Worm (Caenorhabditis elegans) whole organism, L4 larva: ENCODE results near the gene C05A2.4.

ENCODE experiments used
- F37D6.2 ChIP-seq: sonication (generic microtip); optimal IDR thresholded peaks from 2 replicates; lab custom pipeline; 2016; ENCODE audit warnings: mild to moderate bottlenecking, missing genetic modification characterization, missing compliant biosample characterization
- R02D3.7 ChIP-seq: fragments of 150-350 bp; sonication (generic microtip); optimal IDR thresholded peaks from 3 replicates; lab custom pipeline; 2014; ENCODE audit warnings: missing biosample characterization, missing genetic modification characterization
- T20F7.1 ChIP-seq: fragments of 200-800 bp; sonication (Bioruptor generic); optimal IDR thresholded peaks from 2 replicates; lab custom pipeline; 2018; ENCODE audit warnings: mild to moderate bottlenecking, missing genetic modification characterization, missing compliant biosample characterization
- T26A8.4 ChIP-seq: fragments of 200-800 bp; sonication (Bioruptor generic); IDR thresholded peaks from 2 replicates; pipeline ENCODE4 v1.3.6; 2022; ENCODE audit warnings: missing genetic modification characterization, missing compliant biosample characterization
- Y5F2A.4 ChIP-seq: fragments of 200-800 bp; sonication (Bioruptor generic); optimal IDR thresholded peaks from 2 replicates; lab custom pipeline; 2018; ENCODE audit warnings: mild to moderate bottlenecking, missing genetic modification characterization, missing compliant biosample characterization
- Y75B8A.6 ChIP-seq: fragments of 200-800 bp; sonication (Bioruptor generic); IDR thresholded peaks from 2 replicates; pipeline ENCODE4 v1.3.6; 2022; ENCODE audit warnings: missing genetic modification reagents, missing genetic modification characterization, missing compliant biosample characterization
- aha-1 ChIP-seq: fragments of 150-350 bp; peaks from one replicate; lab custom pipeline; 2014; ENCODE audit warnings: missing biosample characterization, missing genetic modification characterization
- aly-2 ChIP-seq: sonication (generic microtip); optimal IDR thresholded peaks from 2 replicates; lab custom pipeline; 2018; ENCODE audit warnings: missing biosample characterization, missing genetic modification characterization
- arid-1 ChIP-seq: fragments of 200-800 bp; sonication (Bioruptor generic); conservative IDR thresholded peaks from 2 replicates; pipeline ENCODE4 v1.3.6; 2022; ENCODE audit warnings: missing genetic modification reagents, missing genetic modification characterization, missing compliant biosample characterization
- attf-4 ChIP-seq: sonication (generic microtip); optimal IDR thresholded peaks from 3 replicates; lab custom pipeline; 2017; ENCODE audit warnings: missing biosample characterization, missing genetic modification characterization
- ctbp-1 ChIP-seq: fragments of 200-800 bp; sonication (Bioruptor generic); IDR thresholded peaks from 2 replicates; pipeline ENCODE4 v1.3.6; 2022; ENCODE audit warnings: missing genetic modification reagents, missing genetic modification characterization, missing compliant biosample characterization
- daf-16 ChIP-seq, 3 experiments: sonication (generic microtip); optimal IDR thresholded peaks; 2 replicates each; lab custom pipeline; 2016 to 2017; ENCODE audit warnings: missing genetic modification characterization in 3 of 3, missing genetic modification reagents in 3 of 3, mild to moderate bottlenecking in 2 of 3, missing compliant biosample characterization in 2 of 3, missing biosample characterization in 1 of 3, moderate library complexity in 1 of 3
- daf-19 ChIP-seq: fragments of 200-800 bp; sonication (Bioruptor generic); conservative IDR thresholded peaks from 2 replicates; pipeline ENCODE4 v1.3.6; 2022; ENCODE audit warnings: missing genetic modification characterization, missing compliant biosample characterization
- dmd-6 ChIP-seq: fragments of 200-800 bp; sonication (Bioruptor generic); IDR thresholded peaks from 2 replicates; pipeline ENCODE4 v1.3.6; 2022; ENCODE audit warnings: missing genetic modification reagents, missing genetic modification characterization, missing compliant biosample characterization
- dmd-9 ChIP-seq: fragments of 200-800 bp; sonication (Bioruptor generic); IDR thresholded peaks from 2 replicates; pipeline ENCODE4 v1.3.6; 2022; ENCODE audit warnings: missing genetic modification reagents, missing genetic modification characterization, missing compliant biosample characterization
- dve-1 ChIP-seq: sonication (generic microtip); optimal IDR thresholded peaks from 2 replicates; lab custom pipeline; 2017; ENCODE audit warnings: antibody characterized with exemption, mild to moderate bottlenecking, missing genetic modification characterization, missing compliant biosample characterization; ENCODE audit not compliant: insufficient read depth
- egl-43 ChIP-seq: fragments of 200-800 bp; sonication (Bioruptor generic); IDR thresholded peaks from 2 replicates; pipeline ENCODE4 v1.3.6; 2022; ENCODE audit warnings: missing genetic modification reagents, missing genetic modification characterization, missing compliant biosample characterization
- fkh-10 ChIP-seq: fragments of 150-350 bp; optimal IDR thresholded peaks from 2 replicates; lab custom pipeline; 2014; ENCODE audit warnings: missing biosample characterization, missing genetic modification reagents, missing genetic modification characterization
- hif-1 ChIP-seq, 2 experiments: sonication (generic microtip); optimal IDR thresholded peaks; 2 replicates each; lab custom pipeline; 2016 to 2017; ENCODE audit warnings: missing compliant biosample characterization in 2 of 2, missing genetic modification characterization in 2 of 2, missing genetic modification reagents in 2 of 2, missing genotype in 2 of 2, mild to moderate bottlenecking in 1 of 2
- hlh-11 ChIP-seq: fragments of 200-800 bp; sonication (Bioruptor generic); optimal IDR thresholded peaks from 2 replicates; lab custom pipeline; 2018; ENCODE audit warnings: mild to moderate bottlenecking, missing genetic modification characterization, missing compliant biosample characterization
- lim-7 ChIP-seq: fragments of 200-800 bp; sonication (Bioruptor generic); IDR thresholded peaks from 2 replicates; pipeline ENCODE4 v1.3.6; 2022; ENCODE audit warnings: missing genetic modification characterization, missing compliant biosample characterization
- lin-1 ChIP-seq: fragments of 200-800 bp; sonication (Bioruptor generic); IDR thresholded peaks from 2 replicates; pipeline ENCODE4 v1.3.6; 2022; ENCODE audit warnings: missing genetic modification reagents, missing genetic modification characterization, missing compliant biosample characterization
- lin-15B ChIP-seq: fragments of 150-350 bp; sonication (generic microtip); optimal IDR thresholded peaks from 3 replicates; lab custom pipeline; 2014; ENCODE audit warnings: missing biosample characterization, missing genetic modification characterization
- lir-3 ChIP-seq: sonication (generic microtip); optimal IDR thresholded peaks from 2 replicates; lab custom pipeline; 2016; ENCODE audit warnings: mild to moderate bottlenecking, missing genetic modification characterization, missing compliant biosample characterization
- madf-5 ChIP-seq, 2 experiments: fragments of 200-800 bp; sonication (Bioruptor generic); IDR thresholded peaks; 2 replicates each; pipeline ENCODE4 v1.3.6; 2022; ENCODE audit warnings: missing compliant biosample characterization in 2 of 2, missing genetic modification characterization in 2 of 2
- mep-1 ChIP-seq: fragments of 150-350 bp; sonication (generic microtip); optimal IDR thresholded peaks from 3 replicates; lab custom pipeline; 2014; ENCODE audit warnings: missing biosample characterization, missing genetic modification characterization
- mxl-3 ChIP-seq: fragments of 200-800 bp; sonication (Bioruptor generic); optimal IDR thresholded peaks from 2 replicates; lab custom pipeline; 2018; ENCODE audit warnings: mild to moderate bottlenecking, missing genetic modification characterization, missing compliant biosample characterization
- nhr-11 ChIP-seq: fragments of 150-350 bp; optimal IDR thresholded peaks from 2 replicates; lab custom pipeline; 2014; ENCODE audit warnings: missing biosample characterization, missing genetic modification characterization
- nhr-111 ChIP-seq: fragments of 200-800 bp; sonication (Bioruptor generic); optimal IDR thresholded peaks from 2 replicates; lab custom pipeline; 2018; ENCODE audit warnings: mild to moderate bottlenecking, missing genetic modification characterization, missing compliant biosample characterization
- nhr-237 ChIP-seq: sonication (generic microtip); optimal IDR thresholded peaks from 2 replicates; lab custom pipeline; 2017; ENCODE audit warnings: missing biosample characterization, missing genetic modification characterization
- nhr-25 ChIP-seq: sonication (generic microtip); optimal IDR thresholded peaks from 2 replicates; lab custom pipeline; 2017; ENCODE audit warnings: missing genetic modification characterization, mild to moderate bottlenecking, missing compliant biosample characterization, antibody characterized with exemption, moderate library complexity, borderline replicate concordance; ENCODE audit not compliant: insufficient read depth
- nhr-28 ChIP-seq: fragments of 150-350 bp; optimal IDR thresholded peaks from 2 replicates; lab custom pipeline; 2014; ENCODE audit warnings: missing biosample characterization, missing genetic modification characterization
- nhr-48 ChIP-seq: sonication (generic microtip); optimal IDR thresholded peaks from 2 replicates; lab custom pipeline; 2016; ENCODE audit warnings: mild to moderate bottlenecking, missing genetic modification characterization, missing compliant biosample characterization
- pqm-1 ChIP-seq: sonication (generic microtip); optimal IDR thresholded peaks from 2 replicates; lab custom pipeline; 2017; ENCODE audit warnings: missing biosample characterization, missing genetic modification characterization
- sdz-12 ChIP-seq: fragments of 200-800 bp; sonication (Bioruptor generic); optimal IDR thresholded peaks from 2 replicates; lab custom pipeline; 2018; ENCODE audit warnings: mild to moderate bottlenecking, missing genetic modification characterization, missing compliant biosample characterization
- skn-1 ChIP-seq: fragments of 150-350 bp; optimal IDR thresholded peaks from 2 replicates; lab custom pipeline; 2014; ENCODE audit warnings: missing biosample characterization, missing genetic modification characterization
- snpc-1.2 ChIP-seq: fragments of 200-800 bp; sonication (Bioruptor generic); IDR thresholded peaks from 2 replicates; pipeline ENCODE4 v1.3.6; 2022; ENCODE audit warnings: missing genetic modification reagents, missing genetic modification characterization, missing compliant biosample characterization
- unc-130 ChIP-seq: sonication (generic microtip); optimal IDR thresholded peaks from 2 replicates; lab custom pipeline; 2016; ENCODE audit warnings: missing genetic modification reagents, missing genetic modification characterization, missing compliant biosample characterization
- unc-39 ChIP-seq: sonication (generic microtip); optimal IDR thresholded peaks from 2 replicates; lab custom pipeline; 2017; ENCODE audit warnings: missing biosample characterization, missing genetic modification characterization
- unc-62 ChIP-seq, 3 experiments: fragments of 150-350 bp in 1 of 3; sonication (generic microtip); optimal IDR thresholded peaks in 2 of 3; peaks in 1 of 3; 1 replicate in 1 of 3; 2 replicates in 2 of 3; lab custom pipeline; 2014 to 2017; ENCODE audit warnings: missing biosample characterization in 3 of 3, missing genetic modification characterization in 3 of 3, missing genetic modification reagents in 3 of 3, missing genotype in 1 of 3
- zfp-3 ChIP-seq: fragments of 200-800 bp; sonication (Bioruptor generic); conservative IDR thresholded peaks from 2 replicates; pipeline ENCODE4 v1.3.6; 2022; ENCODE audit warnings: missing genetic modification reagents, missing genetic modification characterization, missing compliant biosample characterization
- zip-11 ChIP-seq: fragments of 200-800 bp; sonication (Bioruptor generic); IDR thresholded peaks from 2 replicates; pipeline ENCODE4 v1.3.6; 2022; ENCODE audit warnings: missing genetic modification characterization, missing compliant biosample characterization
- zip-2 ChIP-seq: fragments of 150-350 bp; optimal IDR thresholded peaks from 2 replicates; lab custom pipeline; 2014; ENCODE audit warnings: missing biosample characterization, missing genetic modification characterization

The C05A2.4 gene

ce11 chrV:10713704-10714239 is 18.5 kb downstream of the C05A2.4 start:
- TF ChIP-seq mep-1 (tag; lab: Kevin White, UChicago) (no peak), unc-130 (no peak), unc-62 (GFP tag; optimal IDR thresholded peaks at IDR 0.05 in 1 of 2; lab: Kevin White, UChicago) (peak in 1 of 2 experiments; percentile 24), unc-62 (tag; optimal IDR thresholded peaks at IDR 0.05; lab: Kevin White, UChicago) (no peak), aha-1 (tag; lab: Kevin White, UChicago) (peak; percentile 11), egl-43 (GFP tag; lab: Robert Waterston, UW) (no peak), F37D6.2 (tag; lab: Kevin White, UChicago) (no peak), aly-2 (no peak), dve-1 (tag; lab: Kevin White, UChicago) (peak; percentile 41), dmd-6 (peak; percentile 74), Y75B8A.6 (no peak), nhr-48 (no peak), hlh-11 (peak; percentile 24), unc-39 (tag; lab: Kevin White, UChicago) (no peak), nhr-28 (tag; lab: Kevin White, UChicago) (peak; percentile 40), attf-4 (tag; lab: Kevin White, UChicago) (no peak)

ce11 chrV:10714630-10715029 is 19.3 kb downstream of the C05A2.4 start:
- TF ChIP-seq lir-3 (tag; lab: Kevin White, UChicago) (no peak), snpc-1.2 (no peak), skn-1 (no peak), lim-7 (GFP tag; lab: Robert Waterston, UW) (no peak), R02D3.7 (tag; lab: Kevin White, UChicago) (no peak), dmd-9 (GFP tag; lab: Robert Waterston, UW) (no peak), dmd-6 (peak; percentile 37; the same call in 1 of the 2 replicates), Y5F2A.4 (GFP tag; lab: Kevin White, UChicago) (no peak), attf-4 (tag; lab: Kevin White, UChicago) (no peak), zip-2 (tag; lab: Kevin White, UChicago) (no peak), hif-1 (tag; optimal IDR thresholded peaks at IDR 0.05; lab: Kevin White, UChicago) (no peak), ctbp-1 (GFP tag; lab: Robert Waterston, UW) (no peak), daf-19 (GFP tag; lab: Robert Waterston, UW) (no peak), zip-11 (no peak), T26A8.4 (GFP tag; lab: Robert Waterston, UW) (peak; percentile 47; the same call in 1 of the 2 replicates), sdz-12 (GFP tag; lab: Kevin White, UChicago) (peak; percentile 9), zfp-3 (no peak), nhr-237 (tag; lab: Kevin White, UChicago) (no peak), pqm-1 (tag; lab: Kevin White, UChicago) (no peak), lin-1 (GFP tag; lab: Robert Waterston, UW) (no peak), mxl-3 (GFP tag; lab: Kevin White, UChicago) (no peak)

ce11 chrV:10715158-10716152 is 20.2 kb downstream of the C05A2.4 start:
- TF ChIP-seq arid-1 (GFP tag; lab: Robert Waterston, UW) (peak; percentile 75), lin-15B (tag; lab: Kevin White, UChicago) (no peak), F37D6.2 (tag; lab: Kevin White, UChicago) (peak; percentile 78), aly-2 (no peak), hif-1 (tag; optimal IDR thresholded peaks at IDR 0.05; lab: Kevin White, UChicago) (peak in 1 of 2 experiments; percentile 96), nhr-28 (tag; lab: Kevin White, UChicago) (peak; percentile 32), nhr-11 (tag; lab: Kevin White, UChicago) (peak; percentile 90), dve-1 (tag; lab: Kevin White, UChicago) (peak; percentile 91), daf-16 (GFP tag; optimal IDR thresholded peaks at IDR 0.05; lab: Kevin White, UChicago) (peak in 1 of 2 experiments; percentile 39), daf-16 (tag; optimal IDR thresholded peaks at IDR 0.05; lab: Kevin White, UChicago) (no peak), T20F7.1 (peak; percentile 57), mep-1 (tag; lab: Kevin White, UChicago) (peak; percentile 95), nhr-25 (tag; lab: Kevin White, UChicago) (peak; percentile 59), dmd-9 (GFP tag; lab: Robert Waterston, UW) (peak; percentile 73; the same call in 1 of the 2 replicates), nhr-111 (GFP tag; lab: Kevin White, UChicago) (no peak), fkh-10 (peak; percentile 93), madf-5 (GFP tag; IDR thresholded peaks at IDR 0.05; lab: Robert Waterston, UW) (no peak), T26A8.4 (GFP tag; lab: Robert Waterston, UW) (peak; percentile 94)
